Fruit fly (Drosophila melanogaster) whole organism, embryonic: ENCODE data around the gene CG2540.

Experiments used
- Abd-B ChIP-seq: fragments of 200-800 bp; sonication (Bioruptor generic); optimal IDR thresholded peaks from 2 replicates; lab custom pipeline; 2018; ENCODE audit warnings: missing biosample characterization, mild to moderate bottlenecking, missing genetic modification characterization, moderate library complexity
- Adf1 ChIP-seq: fragments of 200-800 bp; sonication (Bioruptor generic); IDR thresholded peaks from 2 replicates; pipeline ENCODE4 v1.3.6; 2022; ENCODE audit warnings: missing biosample characterization, missing genetic modification characterization
- Bgb ChIP-seq: fragments of 200-800 bp; sonication (Bioruptor generic); IDR thresholded peaks from 2 replicates; pipeline ENCODE4 v1.3.6; 2022; ENCODE audit warnings: missing biosample characterization, missing genetic modification characterization; ENCODE audit not compliant: partially characterized antibody
- C15 ChIP-seq: fragments of 200-800 bp; sonication (Bioruptor generic); IDR thresholded peaks from 3 replicates; pipeline ENCODE4 v1.3.6; 2022; ENCODE audit warnings: missing biosample characterization, missing genetic modification characterization
- CG10321 ChIP-seq: fragments of 200-800 bp; sonication (Bioruptor generic); IDR thresholded peaks from 2 replicates; pipeline ENCODE4 v1.3.6; 2022; ENCODE audit warnings: missing biosample characterization, missing genetic modification characterization
- CG10565 ChIP-seq: fragments of 200-800 bp; sonication (Bioruptor generic); optimal IDR thresholded peaks from 3 replicates; lab custom pipeline; 2016; ENCODE audit warnings: missing biosample characterization, mild to moderate bottlenecking, missing genetic modification characterization
- CG12769 ChIP-seq: fragments of 200-800 bp; sonication (Bioruptor generic); optimal IDR thresholded peaks from 2 replicates; lab custom pipeline; 2019; ENCODE audit warnings: missing biosample characterization, mild to moderate bottlenecking, missing genetic modification characterization, moderate library complexity
- CG1529 ChIP-seq: fragments of 200-800 bp; sonication (Bioruptor generic); optimal IDR thresholded peaks from 3 replicates; lab custom pipeline; 2018; ENCODE audit warnings: missing biosample characterization, missing genetic modification characterization
- CG15479 ChIP-seq: fragments of 200-800 bp; sonication (Bioruptor generic); optimal IDR thresholded peaks from 3 replicates; lab custom pipeline; 2019; ENCODE audit warnings: missing biosample characterization, mild to moderate bottlenecking, missing genetic modification characterization, moderate library complexity
- CG16779 ChIP-seq: fragments of 200-800 bp; sonication (Bioruptor generic); IDR thresholded peaks from 2 replicates; pipeline ENCODE4 v1.3.6; 2022; ENCODE audit warnings: missing biosample characterization, missing genetic modification characterization
- CG17612 ChIP-seq: fragments of 200-800 bp; sonication (Bioruptor generic); IDR thresholded peaks from 2 replicates; pipeline ENCODE4 v1.3.6; 2022; ENCODE audit warnings: missing biosample characterization, missing genetic modification characterization
- CG18011 ChIP-seq: fragments of 200-800 bp; sonication (Bioruptor generic); optimal IDR thresholded peaks from 2 replicates; lab custom pipeline; 2017; ENCODE audit warnings: missing biosample characterization, missing genetic modification characterization, mild to moderate bottlenecking, moderate library complexity, missing genotype
- CG18599 ChIP-seq: fragments of 200-800 bp; sonication (Bioruptor generic); optimal IDR thresholded peaks from 3 replicates; lab custom pipeline; 2017; ENCODE audit warnings: missing biosample characterization, missing genetic modification characterization, mild to moderate bottlenecking, moderate library complexity, missing genetic modification reagents
- CG2120 ChIP-seq: fragments of 200-800 bp; sonication (Bioruptor generic); optimal IDR thresholded peaks from 3 replicates; lab custom pipeline; 2016; ENCODE audit warnings: missing biosample characterization, missing genetic modification characterization
- CG3163 ChIP-seq: fragments of 200-800 bp; sonication (Bioruptor generic); optimal IDR thresholded peaks from 3 replicates; lab custom pipeline; 2016; ENCODE audit warnings: missing biosample characterization, missing genetic modification characterization
- CG3726 ChIP-seq: fragments of 200-800 bp; sonication (Bioruptor generic); IDR thresholded peaks from 3 replicates; pipeline ENCODE4, ENCODE4 v1.3.6; 2022; ENCODE audit warnings: missing biosample characterization, missing genetic modification characterization
- CG6272 ChIP-seq: fragments of 200-800 bp; sonication (Bioruptor generic); IDR thresholded peaks from 2 replicates; pipeline ENCODE4 v1.3.6; 2022; ENCODE audit warnings: missing biosample characterization, missing genetic modification characterization
- CG7357 ChIP-seq: fragments of 200-800 bp; sonication (Bioruptor generic); IDR thresholded peaks from 3 replicates; pipeline ENCODE4 v1.3.6; 2022; ENCODE audit warnings: missing biosample characterization, missing genetic modification characterization
- CG9609 ChIP-seq: fragments of 200-800 bp; sonication (Bioruptor generic); optimal IDR thresholded peaks from 3 replicates; lab custom pipeline; 2016; ENCODE audit warnings: missing biosample characterization, missing genetic modification characterization
- CG9817 ChIP-seq: fragments of 200-800 bp; sonication (Bioruptor generic); optimal IDR thresholded peaks from 2 replicates; lab custom pipeline; 2018; ENCODE audit warnings: missing biosample characterization, mild to moderate bottlenecking, missing genetic modification characterization, moderate library complexity
- CrebB ChIP-seq: fragments of 200-800 bp; sonication (Bioruptor generic); optimal IDR thresholded peaks from 3 replicates; lab custom pipeline; 2018; ENCODE audit warnings: missing biosample characterization, mild to moderate bottlenecking, missing genetic modification characterization
- Dbx ChIP-seq: fragments of 200-800 bp; sonication (Bioruptor generic); IDR thresholded peaks from 3 replicates; pipeline ENCODE4 v1.3.6; 2022; ENCODE audit warnings: missing biosample characterization, missing genetic modification characterization
- Dfd ChIP-seq, 2 experiments: fragments of >200 bp; optimal IDR thresholded peaks; 2 replicates each; lab custom pipeline; 2017; ENCODE audit warnings: missing biosample characterization in 2 of 2, missing genetic modification characterization in 2 of 2
- Eip74EF ChIP-seq, 2 experiments: fragments of 200-800 bp in 1 of 2; fragments of >200 bp in 1 of 2; sonication (Bioruptor generic) in 1 of 2; optimal IDR thresholded peaks; 2 replicates each; lab custom pipeline; 2017 to 2019; ENCODE audit warnings: missing biosample characterization in 2 of 2, missing genetic modification characterization in 2 of 2, mild to moderate bottlenecking in 1 of 2, moderate library complexity in 1 of 2
- Fer2 ChIP-seq: fragments of 200-800 bp; sonication (Bioruptor generic); optimal IDR thresholded peaks from 2 replicates; lab custom pipeline; 2018; ENCODE audit warnings: missing biosample characterization, mild to moderate bottlenecking, missing genetic modification characterization, moderate library complexity
- HmgD ChIP-seq: fragments of 200-800 bp; sonication (Bioruptor generic); optimal IDR thresholded peaks from 3 replicates; lab custom pipeline; 2016; ENCODE audit warnings: missing biosample characterization, missing genetic modification characterization
- Hr78 ChIP-seq, 2 experiments: fragments of 200-800 bp in 1 of 2; fragments of >200 bp in 1 of 2; sonication (Bioruptor generic) in 1 of 2; optimal IDR thresholded peaks; 2 replicates each; lab custom pipeline; 2017 to 2019; ENCODE audit warnings: missing biosample characterization in 2 of 2, missing genetic modification characterization in 2 of 2, mild to moderate bottlenecking in 1 of 2, moderate library complexity in 1 of 2
- MTF-1 ChIP-seq: fragments of 200-800 bp; sonication (Bioruptor generic); optimal IDR thresholded peaks from 2 replicates; lab custom pipeline; 2018; ENCODE audit warnings: missing biosample characterization, mild to moderate bottlenecking, missing genetic modification characterization, borderline replicate concordance
- Max ChIP-seq: fragments of 200-800 bp; sonication (Bioruptor generic); optimal IDR thresholded peaks from 2 replicates; lab custom pipeline; 2016; ENCODE audit warnings: missing biosample characterization, mild to moderate bottlenecking, missing genetic modification characterization
- Meics ChIP-seq: fragments of 200-800 bp; sonication (Bioruptor generic); optimal IDR thresholded peaks from 2 replicates; lab custom pipeline; 2017; ENCODE audit warnings: missing biosample characterization, mild to moderate bottlenecking, missing genetic modification characterization
- Myb ChIP-seq: fragments of 200-800 bp; sonication (Bioruptor generic); optimal IDR thresholded peaks from 2 replicates; lab custom pipeline; 2016; ENCODE audit warnings: missing biosample characterization, missing genetic modification characterization
- Oaz ChIP-seq: fragments of 200-800 bp; sonication (Bioruptor generic); IDR thresholded peaks from 2 replicates; pipeline ENCODE4 v1.3.6; 2022; ENCODE audit warnings: missing biosample characterization, missing genetic modification characterization
- Taf1 ChIP-seq: fragments of 200-800 bp; sonication (Bioruptor generic); IDR thresholded peaks from 2 replicates; pipeline ENCODE4 v1.3.6; 2022; ENCODE audit warnings: missing biosample characterization, missing genetic modification characterization
- bbx ChIP-seq: fragments of 200-800 bp; sonication (Bioruptor generic); IDR thresholded peaks from 2 replicates; pipeline ENCODE4 v1.3.6; 2022; ENCODE audit warnings: missing biosample characterization, missing genetic modification characterization; ENCODE audit not compliant: partially characterized antibody
- bcd ChIP-seq: fragments of 200-800 bp; sonication (Bioruptor generic); optimal IDR thresholded peaks from 2 replicates; lab custom pipeline; 2017; ENCODE audit warnings: missing biosample characterization, mild to moderate bottlenecking, missing genetic modification characterization
- br ChIP-seq: fragments of >200 bp; optimal IDR thresholded peaks from 2 replicates; lab custom pipeline; 2017
- cas ChIP-seq: fragments of 200-800 bp; sonication (Bioruptor generic); IDR thresholded peaks from 2 replicates; pipeline ENCODE4 v1.3.6; 2022; ENCODE audit warnings: missing biosample characterization, missing genetic modification characterization
- chm ChIP-seq: fragments of 200-800 bp; sonication (Bioruptor generic); IDR thresholded peaks from 2 replicates; pipeline ENCODE4 v1.3.6; 2022; ENCODE audit warnings: missing biosample characterization, missing genetic modification characterization
- corto ChIP-seq: fragments of 200-800 bp; sonication (Bioruptor generic); optimal IDR thresholded peaks from 2 replicates; lab custom pipeline; 2016; ENCODE audit warnings: missing biosample characterization, mild to moderate bottlenecking, missing genetic modification characterization, moderate library complexity
- gsb-n ChIP-seq: fragments of 200-800 bp; sonication (Bioruptor generic); optimal IDR thresholded peaks from 3 replicates; lab custom pipeline; 2018; ENCODE audit warnings: missing biosample characterization, mild to moderate bottlenecking, missing genetic modification characterization
- hb ChIP-seq: fragments of 200-800 bp; sonication (Bioruptor generic); IDR thresholded peaks from 3 replicates; pipeline ENCODE4 v1.3.6; 2022; ENCODE audit warnings: missing biosample characterization, missing genetic modification characterization; ENCODE audit not compliant: partially characterized antibody
- kay ChIP-seq: fragments of 200-800 bp; sonication (Bioruptor generic); optimal IDR thresholded peaks from 2 replicates; lab custom pipeline; 2016; ENCODE audit warnings: missing biosample characterization, missing genetic modification characterization
- org-1 ChIP-seq: fragments of 200-800 bp; sonication (Bioruptor generic); optimal IDR thresholded peaks from 2 replicates; lab custom pipeline; 2017; ENCODE audit warnings: missing biosample characterization, missing genetic modification characterization
- otp ChIP-seq: fragments of 200-800 bp; sonication (Bioruptor generic); IDR thresholded peaks from 3 replicates; pipeline ENCODE4, ENCODE4 v1.3.6; 2022; ENCODE audit warnings: missing biosample characterization, missing genetic modification characterization
- pita ChIP-seq: fragments of 200-800 bp; sonication (Bioruptor generic); optimal IDR thresholded peaks from 2 replicates; lab custom pipeline; 2017; ENCODE audit warnings: missing biosample characterization, mild to moderate bottlenecking, missing genetic modification characterization
- sqz ChIP-seq: fragments of 200-800 bp; sonication (Bioruptor generic); optimal IDR thresholded peaks from 3 replicates; lab custom pipeline; 2018; ENCODE audit warnings: missing biosample characterization, mild to moderate bottlenecking, missing genetic modification characterization
- stwl ChIP-seq: fragments of 200-800 bp; sonication (Bioruptor generic); optimal IDR thresholded peaks from 3 replicates; lab custom pipeline; 2018; ENCODE audit warnings: missing biosample characterization, mild to moderate bottlenecking, missing genetic modification characterization, moderate library complexity
- twi ChIP-seq: fragments of 200-800 bp; optimal IDR thresholded peaks from 2 replicates; lab custom pipeline; 2019; ENCODE audit warnings: missing biosample characterization, mild to moderate bottlenecking, missing genetic modification characterization, moderate library complexity

Gene CG2540

DNA sequence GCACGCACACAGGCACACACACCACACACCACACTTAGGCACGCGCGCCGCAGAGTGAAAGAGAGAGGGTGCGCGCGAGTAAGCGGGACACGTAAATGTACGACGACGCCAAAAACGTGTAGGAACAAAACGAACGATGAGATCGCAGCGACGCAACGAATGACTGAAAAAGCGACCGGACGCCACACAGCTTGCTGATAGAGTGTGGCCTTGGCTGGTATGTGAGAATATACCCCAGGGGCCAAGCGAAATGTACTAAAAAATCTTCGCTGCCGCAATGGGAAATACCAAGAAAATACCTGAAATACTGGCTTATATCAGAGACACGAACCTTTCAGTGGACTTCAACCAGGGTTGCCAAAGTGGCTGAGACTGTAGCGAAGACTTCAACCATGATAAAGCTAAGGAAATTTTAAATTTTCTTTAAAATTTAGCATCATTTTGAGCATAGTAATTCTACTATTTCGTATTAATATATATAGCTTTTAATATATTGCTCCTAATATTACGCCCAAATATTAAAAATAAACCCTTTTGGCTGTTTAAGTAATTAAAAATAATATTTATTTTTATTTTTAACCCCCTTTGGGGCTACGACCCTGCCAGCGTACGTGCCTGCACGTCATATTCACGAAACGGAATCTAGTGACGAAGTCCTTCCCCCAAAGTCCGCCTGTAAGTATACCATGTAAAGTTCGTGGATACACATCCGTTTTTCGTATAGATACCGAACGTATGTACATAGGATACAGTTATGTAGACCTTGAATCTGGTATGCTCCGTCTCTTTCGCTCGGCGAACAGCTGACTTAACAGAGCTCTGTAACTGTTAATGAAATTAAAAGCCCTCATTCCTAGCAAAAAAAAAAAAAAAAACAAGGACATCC, 46.5 kb upstream of the CG2540 start, which contains the start of gene Pits (continued):
- TF ChIP-seq bcd (GFP tag; lab: Kevin White, UChicago) (peak; percentile 26), MTF-1 (peak; percentile 80), Max (peak; percentile 48), CG6272 (GFP tag; lab: Robert Waterston, UW) (no peak), CG12769 (tag; lab: Kevin White, UChicago) (peak; percentile 89), sqz (no peak), CG17612 (no peak), Bgb (GFP tag; lab: Robert Waterston, UW) (peak; percentile 76; the same call in 1 of the 2 replicates), twi (tag; lab: Kevin White, UChicago) (peak; percentile 5), CG9817 (tag; lab: Kevin White, UChicago) (peak; percentile 62), gsb-n (tag; lab: Kevin White, UChicago) (peak; percentile 16), stwl (tag; lab: Kevin White, UChicago) (no peak), Oaz (GFP tag; lab: Robert Waterston, UW) (peak; percentile 11; the same call in 1 of the 2 replicates), Myb (GFP tag; lab: Kevin White, UChicago) (peak; percentile 75), Abd-B (GFP tag; lab: Kevin White, UChicago) (peak; percentile 27), Hr78 (GFP tag; optimal IDR thresholded peaks at IDR 0.05; lab: Kevin White, UChicago) (no peak), Taf1 (GFP tag; lab: Robert Waterston, UW) (no peak), otp (GFP tag; lab: Robert Waterston, UW) (no peak; the same call in 2 of the 3 replicates), CG18599 (GFP tag; lab: Kevin White, UChicago) (peak; percentile 59), CG3726 (no peak), kay (GFP tag; lab: Kevin White, UChicago) (no peak), org-1 (GFP tag; lab: Kevin White, UChicago) (no peak), Adf1 (GFP tag; lab: Robert Waterston, UW) (peak; percentile 93), Meics (GFP tag; lab: Kevin White, UChicago) (peak; percentile 94), Dfd (GFP tag; optimal IDR thresholded peaks at IDR 0.05; lab: Kevin White, UChicago) (no peak), CrebB (tag; lab: Kevin White, UChicago) (peak; percentile 82), CG7357 (GFP tag; lab: Robert Waterston, UW) (no peak), CG1529 (no peak), chm (GFP tag; lab: Robert Waterston, UW) (peak; percentile 82), CG10321 (GFP tag; lab: Robert Waterston, UW) (peak; percentile 52; the same call in 1 of the 2 replicates), CG2120 (GFP tag; lab: Kevin White, UChicago) (peak; percentile 45), pita (GFP tag; lab: Kevin White, UChicago) (peak; percentile 92), hb (GFP tag; lab: Robert Waterston, UW) (no peak), Dbx (GFP tag; lab: Robert Waterston, UW) (peak; percentile 38), CG18011 (GFP tag; lab: Kevin White, UChicago) (no peak), HmgD (GFP tag; lab: Kevin White, UChicago) (peak; percentile 68), br (lab: Kevin White, UChicago) (no peak), cas (GFP tag; lab: Robert Waterston, UW) (no peak; the same call in 1 of the 2 replicates), corto (no peak), CG9609 (GFP tag; lab: Kevin White, UChicago) (no peak), CG10565 (GFP tag; lab: Kevin White, UChicago) (peak; percentile 18), Eip74EF (GFP tag; optimal IDR thresholded peaks at IDR 0.05; lab: Kevin White, UChicago) (peak in 1 of 2 experiments; percentile 41), CG16779 (GFP tag; lab: Robert Waterston, UW) (peak; percentile 73), bbx (GFP tag; lab: Robert Waterston, UW) (peak; percentile 71), CG3163 (GFP tag; lab: Kevin White, UChicago) (peak; percentile 61), CG15479 (GFP tag; lab: Kevin White, UChicago) (peak; percentile 39), Fer2 (no peak), C15 (GFP tag; lab: Robert Waterston, UW) (no peak)
